Worm (Caenorhabditis elegans) whole organism, late embryonic: ENCODE measurements around the gene cpg-8.

ENCODE experiments used
- C08G9.2 ChIP-seq: sonication (generic microtip); optimal IDR thresholded peaks from 2 replicates; lab custom pipeline; 2016; ENCODE audit warnings: mild to moderate bottlenecking, missing genetic modification characterization, moderate library complexity, missing compliant biosample characterization
- C38D4.7 ChIP-seq: fragments of 200-800 bp; sonication (Bioruptor generic); optimal IDR thresholded peaks from 2 replicates; lab custom pipeline; 2018; ENCODE audit warnings: mild to moderate bottlenecking, missing genetic modification characterization, moderate library complexity, missing compliant biosample characterization
- K02D7.2 ChIP-seq: sonication (generic microtip); optimal IDR thresholded peaks from 2 replicates; lab custom pipeline; 2017; ENCODE audit warnings: mild to moderate bottlenecking, missing genetic modification characterization, missing compliant biosample characterization
- K09A11.1 ChIP-seq: sonication (generic microtip); optimal IDR thresholded peaks from 2 replicates; lab custom pipeline; 2017; ENCODE audit warnings: antibody characterized with exemption, mild to moderate bottlenecking, missing genetic modification characterization, missing compliant biosample characterization; ENCODE audit not compliant: insufficient read depth
- T23F11.4 ChIP-seq: fragments of 200-800 bp; sonication (Bioruptor generic); optimal IDR thresholded peaks from 2 replicates; lab custom pipeline; 2018; ENCODE audit warnings: mild to moderate bottlenecking, missing genetic modification characterization, missing compliant biosample characterization
- ahr-1 ChIP-seq: sonication (generic microtip); optimal IDR thresholded peaks from 2 replicates; lab custom pipeline; 2016; ENCODE audit warnings: missing genetic modification characterization, missing compliant biosample characterization
- ama-1 ChIP-seq: fragments of 150-350 bp; optimal IDR thresholded peaks from 2 replicates; lab custom pipeline; 2014
- ceh-14 ChIP-seq: sonication (generic microtip); optimal IDR thresholded peaks from 2 replicates; lab custom pipeline; 2016; ENCODE audit warnings: missing genotype, missing genetic modification characterization, missing compliant biosample characterization
- ceh-19 ChIP-seq: fragments of 200-800 bp; sonication (Bioruptor generic); optimal IDR thresholded peaks from 2 replicates; lab custom pipeline; 2018; ENCODE audit warnings: mild to moderate bottlenecking, missing genetic modification characterization, missing compliant biosample characterization
- ceh-2 ChIP-seq: sonication (generic microtip); optimal IDR thresholded peaks from 2 replicates; lab custom pipeline; 2016; ENCODE audit warnings: missing genotype, missing genetic modification characterization, missing compliant biosample characterization
- ceh-22 ChIP-seq: sonication (generic microtip); optimal IDR thresholded peaks from 2 replicates; lab custom pipeline; 2017; ENCODE audit warnings: missing biosample characterization, missing genetic modification characterization
- ceh-30 ChIP-seq: fragments of 150-350 bp; optimal IDR thresholded peaks from 2 replicates; lab custom pipeline; 2014; ENCODE audit warnings: missing biosample characterization, missing genetic modification characterization
- ceh-31 ChIP-seq: sonication (generic microtip); optimal IDR thresholded peaks from 2 replicates; lab custom pipeline; 2016; ENCODE audit warnings: missing genetic modification characterization, missing compliant biosample characterization
- ceh-34 ChIP-seq: sonication (generic microtip); optimal IDR thresholded peaks from 2 replicates; lab custom pipeline; 2016; ENCODE audit warnings: mild to moderate bottlenecking, missing genetic modification characterization, missing compliant biosample characterization
- ceh-45 ChIP-seq: fragments of 200-800 bp; sonication (Bioruptor generic); IDR thresholded peaks from 2 replicates; pipeline ENCODE4 v1.3.6; 2022; ENCODE audit warnings: missing genetic modification reagents, missing genetic modification characterization, missing compliant biosample characterization
- ceh-48 ChIP-seq: sonication (generic microtip); optimal IDR thresholded peaks from 2 replicates; lab custom pipeline; 2016; ENCODE audit warnings: missing genetic modification characterization, inconsistent platforms, missing compliant biosample characterization
- che-1 ChIP-seq: sonication (generic microtip); optimal IDR thresholded peaks from 2 replicates; lab custom pipeline; 2016; ENCODE audit warnings: mild to moderate bottlenecking, missing genetic modification characterization, missing compliant biosample characterization
- dve-1 ChIP-seq: sonication (generic microtip); optimal IDR thresholded peaks from 2 replicates; lab custom pipeline; 2017; ENCODE audit warnings: antibody characterized with exemption, mild to moderate bottlenecking, missing genetic modification characterization, missing compliant biosample characterization
- elt-2 ChIP-seq: sonication (generic microtip); optimal IDR thresholded peaks from 2 replicates; lab custom pipeline; 2016; ENCODE audit warnings: missing genetic modification reagents, missing genetic modification characterization, missing compliant biosample characterization
- elt-4 ChIP-seq: sonication (generic microtip); optimal IDR thresholded peaks from 2 replicates; lab custom pipeline; 2016; ENCODE audit warnings: missing genetic modification characterization, missing compliant biosample characterization
- fkh-10 ChIP-seq: fragments of 150-350 bp; optimal IDR thresholded peaks from 2 replicates; lab custom pipeline; 2014; ENCODE audit warnings: missing biosample characterization, missing genetic modification reagents, missing genetic modification characterization
- hlh-8 ChIP-seq: sonication (generic microtip); optimal IDR thresholded peaks from 2 replicates; lab custom pipeline; 2016; ENCODE audit warnings: missing genotype, missing genetic modification characterization, missing compliant biosample characterization
- lim-6 ChIP-seq: sonication (generic microtip); optimal IDR thresholded peaks from 2 replicates; lab custom pipeline; 2016; ENCODE audit warnings: missing genetic modification characterization, missing compliant biosample characterization
- lin-11 ChIP-seq: fragments of 200-800 bp; sonication (Bioruptor generic); optimal IDR thresholded peaks from 2 replicates; lab custom pipeline; 2018; ENCODE audit warnings: mild to moderate bottlenecking, missing genetic modification characterization, missing compliant biosample characterization
- madf-2 ChIP-seq: sonication (generic microtip); optimal IDR thresholded peaks from 2 replicates; lab custom pipeline; 2017; ENCODE audit warnings: missing genetic modification characterization, missing compliant biosample characterization
- nfya-1 ChIP-seq: sonication (generic microtip); optimal IDR thresholded peaks from 2 replicates; lab custom pipeline; 2017; ENCODE audit warnings: missing genetic modification characterization, mild to moderate bottlenecking, missing compliant biosample characterization, antibody characterized with exemption, moderate library complexity
- nhr-11 ChIP-seq: fragments of 150-350 bp; optimal IDR thresholded peaks from 2 replicates; lab custom pipeline; 2014; ENCODE audit warnings: missing biosample characterization, missing genetic modification characterization
- nhr-232 ChIP-seq: sonication (generic microtip); optimal IDR thresholded peaks from 2 replicates; lab custom pipeline; 2016; ENCODE audit warnings: missing genetic modification characterization, missing compliant biosample characterization
- pag-3 ChIP-seq: sonication (generic microtip); optimal IDR thresholded peaks from 2 replicates; lab custom pipeline; 2016; ENCODE audit warnings: missing compliant biosample characterization, missing genetic modification characterization, borderline replicate concordance
- pax-1 ChIP-seq: fragments of 150-350 bp; optimal IDR thresholded peaks from 2 replicates; lab custom pipeline; 2014; ENCODE audit warnings: missing biosample characterization, missing genetic modification characterization
- pha-2 ChIP-seq: sonication (generic microtip); optimal IDR thresholded peaks from 2 replicates; lab custom pipeline; 2017; ENCODE audit warnings: mild to moderate bottlenecking, missing genetic modification characterization, missing compliant biosample characterization
- pqm-1 ChIP-seq: sonication (generic microtip); optimal IDR thresholded peaks from 2 replicates; lab custom pipeline; 2016; ENCODE audit warnings: missing genetic modification characterization, missing compliant biosample characterization
- ref-2 ChIP-seq: sonication (generic microtip); optimal IDR thresholded peaks from 2 replicates; lab custom pipeline; 2016; ENCODE audit warnings: missing genetic modification characterization, missing compliant biosample characterization
- syd-9 ChIP-seq: sonication (generic microtip); optimal IDR thresholded peaks from 2 replicates; lab custom pipeline; 2016; ENCODE audit warnings: mild to moderate bottlenecking, missing genetic modification characterization, moderate library complexity, missing compliant biosample characterization
- tbx-2 ChIP-seq: sonication (generic microtip); optimal IDR thresholded peaks from 2 replicates; lab custom pipeline; 2016; ENCODE audit warnings: missing genetic modification characterization, missing compliant biosample characterization
- unc-3 ChIP-seq, 2 experiments: fragments of 200-800 bp in 1 of 2; sonication (Bioruptor generic) in 1 of 2; sonication (generic microtip) in 1 of 2; conservative IDR thresholded peaks in 1 of 2; optimal IDR thresholded peaks in 1 of 2; 2 replicates each; pipeline versions ENCODE4 v1.3.6 to Lab custom; 2016 to 2022; ENCODE audit warnings: missing compliant biosample characterization in 2 of 2, missing genetic modification characterization in 2 of 2, missing genetic modification reagents in 1 of 2
- unc-42 ChIP-seq: sonication (generic microtip); optimal IDR thresholded peaks from 2 replicates; lab custom pipeline; 2016; ENCODE audit warnings: missing genotype, missing genetic modification characterization, missing compliant biosample characterization
- unc-55 ChIP-seq: sonication (generic microtip); optimal IDR thresholded peaks from 2 replicates; lab custom pipeline; 2017; ENCODE audit warnings: missing biosample characterization, missing genetic modification reagents, missing genetic modification characterization
- unc-86 ChIP-seq: sonication (generic microtip); optimal IDR thresholded peaks from 2 replicates; lab custom pipeline; 2016; ENCODE audit warnings: missing genetic modification characterization, missing compliant biosample characterization
- zip-5 ChIP-seq: sonication (generic microtip); optimal IDR thresholded peaks from 2 replicates; lab custom pipeline; 2016; ENCODE audit warnings: missing genetic modification characterization, missing compliant biosample characterization
- ztf-16 ChIP-seq: sonication (generic microtip); optimal IDR thresholded peaks from 2 replicates; lab custom pipeline; 2017; ENCODE audit warnings: missing genetic modification characterization, missing compliant biosample characterization

Gene cpg-8

ce11 chrV:4676812-4677211 lies 15.4 kb downstream of the cpg-8 start:
- TF ChIP-seq C38D4.7 (GFP tag; lab: Kevin White, UChicago): no peak
- TF ChIP-seq nfya-1 (tag; lab: Kevin White, UChicago): peak; percentile 65

ce11 chrV:4676092-4676491 lies 16.1 kb downstream of the cpg-8 start, which contains the start of gene K03B4.6:
K03B4.6 (minus strand) TSS chrV:4676192.
- TF ChIP-seq ztf-16 (tag; lab: Kevin White, UChicago): no peak
- TF ChIP-seq ceh-19 (GFP tag; lab: Kevin White, UChicago): no peak
- TF ChIP-seq C08G9.2: no peak
- no peak for TF ChIP-seq ceh-48 (tag; lab: Kevin White, UChicago)
- no peak for TF ChIP-seq unc-3 (GFP tag; conservative IDR thresholded peaks at IDR 0.05; lab: Robert Waterston, UW)
- no peak for TF ChIP-seq unc-3 (tag; optimal IDR thresholded peaks at IDR 0.05; lab: Kevin White, UChicago)

ce11 chrV:4674506-4674905 lies 17.7 kb downstream of the cpg-8 start, which contains the start of gene K03B4.8:
K03B4.8 (minus strand) TSS chrV:4674606.
- TF ChIP-seq hlh-8 (tag; lab: Kevin White, UChicago) (no peak), fkh-10 (GFP tag; lab: Kevin White, UChicago) (no peak), zip-5 (tag; lab: Kevin White, UChicago) (no peak), ceh-31 (tag; lab: Kevin White, UChicago) (no peak), T23F11.4 (GFP tag; lab: Kevin White, UChicago) (no peak), pax-1 (tag; lab: Kevin White, UChicago) (no peak), ama-1 (no peak), ceh-14 (tag; lab: Kevin White, UChicago) (no peak), elt-2 (tag; lab: Kevin White, UChicago) (no peak), lin-11 (tag; lab: Kevin White, UChicago) (no peak), ahr-1 (tag; lab: Kevin White, UChicago) (no peak), lim-6 (tag; lab: Kevin White, UChicago) (no peak), che-1 (tag; lab: Kevin White, UChicago) (no peak)

- TF ChIP-seq ceh-2 (no peak), ceh-30 (no peak), K09A11.1 (tag; lab: Kevin White, UChicago) (no peak), unc-42 (tag; lab: Kevin White, UChicago) (no peak), unc-86 (tag; lab: Kevin White, UChicago) (no peak), K02D7.2 (no peak), ref-2 (tag; lab: Kevin White, UChicago) (no peak), unc-55 (GFP tag; lab: Kevin White, UChicago) (no peak), nhr-11 (tag; lab: Kevin White, UChicago) (no peak), madf-2 (tag; lab: Kevin White, UChicago) (no peak), nhr-232 (tag; lab: Kevin White, UChicago) (no peak), pag-3 (no peak), ceh-45 (GFP tag; lab: Robert Waterston, UW) (no peak), ceh-34 (no peak), pax-1 (tag; lab: Kevin White, UChicago) (no peak), T23F11.4 (GFP tag; lab: Kevin White, UChicago) (no peak), pqm-1 (tag; lab: Kevin White, UChicago) (no peak), ceh-31 (tag; lab: Kevin White, UChicago) (no peak)
These were observed 19.7 kb downstream of the cpg-8 start, which contains the start of gene K03B4.9 for ce11 chrV:4672487-4672886. K03B4.9 (minus strand) TSS chrV:4672587.

ce11 chrV:4668636-4669035 lies 23.6 kb downstream of the cpg-8 start, which contains the start of gene srx-77:
srx-77 (minus strand) TSS chrV:4668736.
- TF ChIP-seq syd-9 (tag; lab: Kevin White, UChicago): no peak
- no peak for TF ChIP-seq ceh-22 (tag; lab: Kevin White, UChicago)
- TF ChIP-seq ceh-48 (tag; lab: Kevin White, UChicago): no peak
- no peak for TF ChIP-seq unc-42 (tag; lab: Kevin White, UChicago)
- no peak for TF ChIP-seq che-1 (tag; lab: Kevin White, UChicago)
- no peak for TF ChIP-seq ceh-31 (tag; lab: Kevin White, UChicago)
- TF ChIP-seq pag-3: no peak
- TF ChIP-seq ama-1: no peak
- no peak for TF ChIP-seq ceh-34
- no peak for TF ChIP-seq tbx-2 (tag; lab: Kevin White, UChicago)
- TF ChIP-seq pha-2: no peak
- no peak for TF ChIP-seq elt-4 (tag; lab: Kevin White, UChicago)
- no peak for TF ChIP-seq dve-1 (tag; lab: Kevin White, UChicago)
- TF ChIP-seq, all 69 proteins: peak for 0
